Worm (Caenorhabditis elegans): Measurements from ENCODE around the gene mlt-7.

- TF ChIP-seq zim-3 (tag; optimal IDR thresholded peaks at IDR 0.05) (no peak), let-526 (GFP tag; IDR thresholded peaks at IDR 0.05) (no peak), lir-1 (GFP tag; conservative IDR thresholded peaks at IDR 0.05) (no peak), ZK185.1 (tag; optimal IDR thresholded peaks at IDR 0.05; ENCODE audit: poor library complexity, severe bottlenecking) (no peak), him-1 (tag; optimal IDR thresholded peaks at IDR 0.05) (no peak), snpc-4 (GFP tag; optimal IDR thresholded peaks at IDR 0.05) (no peak), snpc-4 (tag; optimal IDR thresholded peaks at IDR 0.05) (no peak), F33H1.4 (GFP tag; IDR thresholded peaks at IDR 0.05) (peak; percentile 54), unc-130 (GFP tag; optimal IDR thresholded peaks at IDR 0.05) (no peak), madf-10 (tag; optimal IDR thresholded peaks at IDR 0.05) (no peak), snpc-1.1 (tag; optimal IDR thresholded peaks at IDR 0.05; ENCODE audit: insufficient read depth) (no peak), bed-2 (GFP tag; IDR thresholded peaks at IDR 0.05) (no peak), unc-62 (GFP tag; optimal IDR thresholded peaks at IDR 0.05) (no peak), F10E7.11 (tag; optimal IDR thresholded peaks at IDR 0.05) (no peak)
Measured at ce11 chrII:4374885-4375284, 17.9 kb upstream of the mlt-7 start.

All from whole organism, young adult.